Fruit fly (Drosophila melanogaster): ENCODE results near the gene Atg1.

The Atg1 gene

DNA sequence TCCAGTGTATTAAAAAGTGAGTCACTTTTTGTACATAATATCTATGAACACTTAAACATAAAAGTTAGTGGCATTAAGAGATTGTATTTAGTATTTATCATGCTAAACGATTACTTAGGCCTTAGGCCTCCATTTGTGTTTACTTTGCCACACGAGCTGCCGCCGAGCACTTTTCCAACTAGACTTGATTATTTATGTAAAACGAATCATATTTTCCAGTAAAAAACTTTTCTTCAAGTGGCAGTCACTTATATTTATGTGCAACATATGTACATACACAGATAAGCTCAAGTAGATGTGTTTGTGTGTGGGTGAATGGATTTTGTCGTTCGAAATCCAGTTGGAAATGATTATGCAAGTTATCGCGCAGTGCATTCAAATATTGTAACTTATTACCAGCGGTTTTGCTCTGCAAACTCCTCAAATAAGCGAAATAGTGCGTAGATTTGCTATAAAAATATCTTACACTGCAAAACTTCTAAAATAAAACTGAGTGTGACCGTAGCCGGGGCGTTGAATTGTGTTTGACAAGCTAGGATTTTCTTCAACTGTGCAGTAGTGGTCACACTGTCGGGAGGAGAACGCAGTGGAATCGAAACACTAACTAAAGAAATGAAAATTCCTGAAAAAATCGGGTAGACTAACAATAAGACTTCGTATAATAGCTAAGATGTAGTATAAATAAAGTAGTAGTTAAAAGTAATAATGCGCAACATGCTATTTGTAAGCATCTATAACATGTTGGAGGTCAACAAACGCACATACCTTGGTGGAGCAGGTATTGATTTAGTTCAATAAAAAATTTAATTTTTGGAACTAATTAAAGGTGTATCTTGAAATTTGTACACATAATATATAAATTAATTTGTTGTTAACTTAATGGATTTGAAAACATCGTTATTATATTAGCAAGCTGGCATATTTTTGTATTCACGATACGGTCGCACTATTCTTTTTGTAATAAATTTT is 55.1 kb downstream of the Atg1 start, which contains the start of the genes Klc and CG10984 (continued):
- TF ChIP-seq fd102C (GFP tag; optimal IDR thresholded peaks at IDR 0.05) = no peak
- TF ChIP-seq CG2116 (GFP tag; optimal IDR thresholded peaks at IDR 0.05) = peak; percentile 21
- TF ChIP-seq CG15073 (GFP tag; optimal IDR thresholded peaks at IDR 0.05) = no peak
- no peak for TF ChIP-seq crol (GFP tag; IDR thresholded peaks at IDR 0.05)
- no peak; the same call in 1 of the 2 replicates for TF ChIP-seq CG32532 (GFP tag; IDR thresholded peaks at IDR 0.05)
- TF ChIP-seq Ravus (GFP tag; IDR thresholded peaks at IDR 0.05) = peak; percentile 8; the same call in 1 of the 2 replicates
- TF ChIP-seq Optix (GFP tag; IDR thresholded peaks at IDR 0.05) = no peak
- TF ChIP-seq Fer2 (tag; optimal IDR thresholded peaks at IDR 0.05) = no peak
- TF ChIP-seq CG4820 (GFP tag; optimal IDR thresholded peaks at IDR 0.05) = peak; percentile 19
- TF ChIP-seq CG5245 (GFP tag; optimal IDR thresholded peaks at IDR 0.05) = peak; percentile 12
- TF ChIP-seq Doc2 (GFP tag; IDR thresholded peaks at IDR 0.05) = no peak
- TF ChIP-seq zfh2 (GFP tag; optimal IDR thresholded peaks at IDR 0.05) = peak; percentile 64
- peak; percentile 70 for TF ChIP-seq Fer1 (GFP tag; optimal IDR thresholded peaks at IDR 0.05)
- no peak for TF ChIP-seq HmgD (GFP tag; optimal IDR thresholded peaks at IDR 0.05)
- peak; percentile 87; the same call in 2 of the 3 replicates for TF ChIP-seq CG34422 (GFP tag; IDR thresholded peaks at IDR 0.05)
- TF ChIP-seq Nf-YB (GFP tag; optimal IDR thresholded peaks at IDR 0.05) = no peak
- TF ChIP-seq z (GFP tag; IDR thresholded peaks at IDR 0.05) = no peak
- TF ChIP-seq odd (GFP tag; optimal IDR thresholded peaks at IDR 0.05) = no peak
- TF ChIP-seq CG4707 (GFP tag; optimal IDR thresholded peaks at IDR 0.05) = no peak
- no peak for TF ChIP-seq CG16813 (GFP tag; IDR thresholded peaks at IDR 0.05; ENCODE audit: partially characterized antibody)
- TF ChIP-seq CG17385 (GFP tag; optimal IDR thresholded peaks at IDR 0.05) = peak; percentile 65
- TF ChIP-seq NK7.1 (GFP tag; optimal IDR thresholded peaks at IDR 0.05) = peak; percentile 45
- TF ChIP-seq her (GFP tag; optimal IDR thresholded peaks at IDR 0.05) = peak; percentile 53
- peak; percentile 71 for TF ChIP-seq pzg (GFP tag; optimal IDR thresholded peaks at IDR 0.05)
- TF ChIP-seq dati (GFP tag; IDR thresholded peaks at IDR 0.05) = peak; percentile 62; the same call in 1 of the 2 replicates
- TF ChIP-seq nerfin-2 (GFP tag; IDR thresholded peaks at IDR 0.05; ENCODE audit: partially characterized antibody) = no peak
- TF ChIP-seq CG30020 (tag; optimal IDR thresholded peaks at IDR 0.05) = peak; percentile 89
- peak; percentile 50 for TF ChIP-seq CG4424 (GFP tag; optimal IDR thresholded peaks at IDR 0.05)
- TF ChIP-seq CG18476 (GFP tag; optimal IDR thresholded peaks at IDR 0.05) = peak; percentile 47
- peak; percentile 43 for TF ChIP-seq Hr3 (GFP tag; optimal IDR thresholded peaks at IDR 0.05)
- TF ChIP-seq Mrtf (GFP tag; IDR thresholded peaks at IDR 0.05) = no peak
- TF ChIP-seq gfzf (GFP tag; optimal IDR thresholded peaks at IDR 0.05) = peak; percentile 90
- no peak for TF ChIP-seq CG18599 (GFP tag; optimal IDR thresholded peaks at IDR 0.05)
- peak; percentile 80; the same call in 1 of the 2 replicates for TF ChIP-seq stc (GFP tag; IDR thresholded peaks at IDR 0.05)
- TF ChIP-seq gsb (GFP tag; IDR thresholded peaks at IDR 0.05) = no peak; the same call in 1 of the 2 replicates
- TF ChIP-seq CG12659 (GFP tag; optimal IDR thresholded peaks at IDR 0.05) = peak; percentile 63
- TF ChIP-seq CG17612 (GFP tag; IDR thresholded peaks at IDR 0.05) = no peak
- peak; percentile 64 for TF ChIP-seq ind (GFP tag; optimal IDR thresholded peaks at IDR 0.05)
- TF ChIP-seq CG12104 (GFP tag; optimal IDR thresholded peaks at IDR 0.05) = peak; percentile 36
- peak; percentile 43 for TF ChIP-seq tx (GFP tag; optimal IDR thresholded peaks at IDR 0.05)
- TF ChIP-seq CG5953 (GFP tag; IDR thresholded peaks at IDR 0.05) = no peak
- TF ChIP-seq Spps (tag; optimal IDR thresholded peaks at IDR 0.05) = no peak
- TF ChIP-seq Jarid2 (GFP tag; optimal IDR thresholded peaks at IDR 0.05) = no peak
- TF ChIP-seq ERR (GFP tag; optimal IDR thresholded peaks at IDR 0.05) = no peak
- TF ChIP-seq Hmx (GFP tag; optimal IDR thresholded peaks at IDR 0.05) = no peak
- no peak for TF ChIP-seq NC2β (GFP tag; optimal IDR thresholded peaks at IDR 0.05)
- TF ChIP-seq CrebB (tag; optimal IDR thresholded peaks at IDR 0.05) = no peak
- no peak for TF ChIP-seq bbx (GFP tag; IDR thresholded peaks at IDR 0.05; ENCODE audit: partially characterized antibody)
- no peak for TF ChIP-seq Sox102F (GFP tag; optimal IDR thresholded peaks at IDR 0.05)

Data from whole organism, embryonic.